Worm (Caenorhabditis elegans): ENCODE results near the gene T21B4.15.

DNA sequence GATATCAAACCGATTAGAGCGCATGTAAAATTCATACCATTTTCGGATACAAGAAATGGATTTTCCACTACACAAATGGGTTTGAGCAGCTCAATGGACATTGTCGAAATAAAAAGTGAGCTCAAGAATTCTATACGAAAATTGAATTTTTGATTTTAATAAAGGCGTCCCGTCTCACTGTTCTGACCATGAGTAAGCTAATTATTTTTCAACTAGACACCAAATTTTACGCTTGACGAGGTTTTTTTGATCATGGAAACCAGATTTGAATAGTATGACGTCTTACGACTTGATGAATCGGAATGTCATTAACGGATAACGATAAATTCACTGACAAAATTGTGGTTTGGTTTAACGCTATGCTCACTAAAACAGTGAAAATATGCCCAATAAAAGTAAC, 26.3 kb downstream of the T21B4.15 start, which contains the start of gene srh-61:
- no peak for TF ChIP-seq zip-2 (tag; optimal IDR thresholded peaks at IDR 0.05)
- TF ChIP-seq snpc-4 (tag; optimal IDR thresholded peaks at IDR 0.05), result no peak
- no peak for TF ChIP-seq mxl-2 (GFP tag; conservative IDR thresholded peaks at IDR 0.05)
- no peak for TF ChIP-seq nhr-42 (GFP tag; IDR thresholded peaks at IDR 0.05)
- no peak for TF ChIP-seq rbr-2 (tag; optimal IDR thresholded peaks at IDR 0.05)
- no peak for TF ChIP-seq zag-1 (tag; optimal IDR thresholded peaks at IDR 0.05)
